Worm (Caenorhabditis elegans) whole organism, young adult: ENCODE results near the gene rpt-6.
A peak's percentile ranks its signal among the peaks of the same experiment; 100 is the strongest.

ENCODE experiments used
- B0019.2 ChIP-seq: fragments of 200-800 bp; sonication (Bioruptor generic); conservative IDR thresholded peaks from 2 replicates; pipeline ENCODE4 v1.3.6; 2022; ENCODE audit warnings: missing genetic modification reagents, missing genetic modification characterization, missing compliant biosample characterization
- B0261.1 ChIP-seq: sonication (generic microtip); optimal IDR thresholded peaks from 2 replicates; lab custom pipeline; 2016; ENCODE audit warnings: mild to moderate bottlenecking, missing genetic modification characterization, moderate library complexity, missing compliant biosample characterization
- D2030.7 ChIP-seq: fragments of 200-800 bp; sonication (Bioruptor generic); IDR thresholded peaks from 2 replicates; pipeline ENCODE4 v1.3.6; 2022; ENCODE audit warnings: missing genetic modification reagents, missing genetic modification characterization, missing compliant biosample characterization
- F10E7.11 ChIP-seq: sonication (generic microtip); optimal IDR thresholded peaks from 2 replicates; lab custom pipeline; 2017; ENCODE audit warnings: mild to moderate bottlenecking, missing genetic modification characterization, moderate library complexity, missing compliant biosample characterization
- F33H1.4 ChIP-seq: fragments of 200-800 bp; sonication (Bioruptor generic); IDR thresholded peaks from 2 replicates; pipeline ENCODE4 v1.3.6; 2022; ENCODE audit warnings: missing genetic modification reagents, missing genetic modification characterization, missing compliant biosample characterization
- F37B4.10 ChIP-seq: fragments of 200-800 bp; sonication (Bioruptor generic); IDR thresholded peaks from 2 replicates; pipeline ENCODE4 v1.3.6; 2022; ENCODE audit warnings: missing genetic modification characterization, missing compliant biosample characterization
- F49E8.2 ChIP-seq: sonication (generic microtip); optimal IDR thresholded peaks from 3 replicates; lab custom pipeline; 2017; ENCODE audit warnings: missing genetic modification characterization, mild to moderate bottlenecking, missing compliant biosample characterization, antibody characterized with exemption, moderate library complexity; ENCODE audit not compliant: insufficient read depth
- F52B5.7 ChIP-seq: sonication (generic microtip); optimal IDR thresholded peaks from 2 replicates; lab custom pipeline; 2016; ENCODE audit warnings: mild to moderate bottlenecking, missing genetic modification characterization, missing compliant biosample characterization
- T07F8.4 ChIP-seq: sonication (generic microtip); optimal IDR thresholded peaks from 2 replicates; lab custom pipeline; 2016; ENCODE audit warnings: mild to moderate bottlenecking, missing genetic modification characterization, moderate library complexity, missing compliant biosample characterization
- Y53F4B.3 ChIP-seq: fragments of 200-800 bp; sonication (Bioruptor generic); IDR thresholded peaks from 2 replicates; pipeline ENCODE4 v1.3.6; 2022; ENCODE audit warnings: missing genetic modification reagents, missing genetic modification characterization, missing compliant biosample characterization
- Y56A3A.18 ChIP-seq: fragments of 200-800 bp; sonication (Bioruptor generic); IDR thresholded peaks from 2 replicates; pipeline ENCODE4 v1.3.6; 2022; ENCODE audit warnings: missing genetic modification reagents, missing genetic modification characterization, missing compliant biosample characterization
- akir-1 ChIP-seq: fragments of 200-800 bp; sonication (Bioruptor generic); optimal IDR thresholded peaks from 2 replicates; lab custom pipeline; 2018; ENCODE audit warnings: mild to moderate bottlenecking, missing genetic modification characterization, moderate library complexity, missing compliant biosample characterization
- attf-3 ChIP-seq: fragments of 200-800 bp; sonication (Bioruptor generic); conservative IDR thresholded peaks from 2 replicates; pipeline ENCODE4 v1.3.6; 2022; ENCODE audit warnings: missing genetic modification reagents, missing genetic modification characterization, missing compliant biosample characterization
- bed-2 ChIP-seq: fragments of 200-800 bp; sonication (Bioruptor generic); IDR thresholded peaks from 2 replicates; pipeline ENCODE4 v1.3.6; 2022; ENCODE audit warnings: missing genetic modification reagents, missing genetic modification characterization, missing compliant biosample characterization
- cebp-1 ChIP-seq, 2 experiments: fragments of 200-800 bp in 1 of 2; sonication (Bioruptor generic) in 1 of 2; sonication (generic microtip) in 1 of 2; IDR thresholded peaks in 1 of 2; optimal IDR thresholded peaks in 1 of 2; 2 replicates each; pipeline versions ENCODE4 v1.3.6 to Lab custom; 2017 to 2022; ENCODE audit warnings: missing compliant biosample characterization in 2 of 2, missing genetic modification characterization in 2 of 2, mild to moderate bottlenecking in 1 of 2, missing genetic modification reagents in 1 of 2, moderate library complexity in 1 of 2
- ceh-27 ChIP-seq: fragments of 200-800 bp; sonication (Bioruptor generic); optimal IDR thresholded peaks from 2 replicates; lab custom pipeline; 2018; ENCODE audit warnings: mild to moderate bottlenecking, missing genetic modification characterization, moderate library complexity, missing compliant biosample characterization
- ceh-40 ChIP-seq: fragments of 200-800 bp; sonication (Bioruptor generic); IDR thresholded peaks from 2 replicates; pipeline ENCODE4 v1.3.6; 2022; ENCODE audit warnings: missing genetic modification characterization, missing compliant biosample characterization
- chd-7 ChIP-seq: sonication (generic microtip); optimal IDR thresholded peaks from 2 replicates; lab custom pipeline; 2016; ENCODE audit warnings: mild to moderate bottlenecking, missing genetic modification characterization, moderate library complexity, missing compliant biosample characterization
- die-1 ChIP-seq: sonication (generic microtip); optimal IDR thresholded peaks from 2 replicates; lab custom pipeline; 2016; ENCODE audit warnings: missing genotype, mild to moderate bottlenecking, missing genetic modification characterization, missing compliant biosample characterization
- egl-18 ChIP-seq: fragments of 200-800 bp; sonication (Bioruptor generic); IDR thresholded peaks from 2 replicates; pipeline ENCODE4 v1.3.6; 2022; ENCODE audit warnings: missing genetic modification reagents, missing genetic modification characterization, missing compliant biosample characterization
- ekl-4 ChIP-seq: fragments of 200-800 bp; sonication (Bioruptor generic); IDR thresholded peaks from 2 replicates; pipeline ENCODE4 v1.3.6; 2022; ENCODE audit warnings: missing genetic modification reagents, missing genetic modification characterization, missing compliant biosample characterization
- gei-17 ChIP-seq: fragments of 200-800 bp; sonication (Bioruptor generic); optimal IDR thresholded peaks from 2 replicates; lab custom pipeline; 2018; ENCODE audit warnings: mild to moderate bottlenecking, missing genetic modification characterization, missing compliant biosample characterization
- him-1 ChIP-seq: sonication (generic microtip); optimal IDR thresholded peaks from 2 replicates; lab custom pipeline; 2016; ENCODE audit warnings: missing genotype, missing genetic modification reagents, missing genetic modification characterization, missing compliant biosample characterization
- hlh-12 ChIP-seq: sonication (generic microtip); optimal IDR thresholded peaks from 2 replicates; lab custom pipeline; 2016; ENCODE audit warnings: missing genetic modification characterization, missing compliant biosample characterization
- hmg-1.2 ChIP-seq: fragments of 200-800 bp; sonication (Bioruptor generic); IDR thresholded peaks from 2 replicates; pipeline ENCODE4 v1.3.6; 2022; ENCODE audit warnings: missing genetic modification reagents, missing genetic modification characterization, missing compliant biosample characterization
- let-526 ChIP-seq: fragments of 200-800 bp; sonication (Bioruptor generic); IDR thresholded peaks from 2 replicates; pipeline ENCODE4 v1.3.6; 2022; ENCODE audit warnings: missing genetic modification reagents, missing genetic modification characterization, missing compliant biosample characterization
- let-607 ChIP-seq, 2 experiments: fragments of 200-800 bp in 1 of 2; sonication (Bioruptor generic) in 1 of 2; sonication (generic microtip) in 1 of 2; optimal IDR thresholded peaks; 2 replicates each; lab custom pipeline; 2016 to 2018; ENCODE audit warnings: mild to moderate bottlenecking in 2 of 2, missing compliant biosample characterization in 2 of 2, missing genetic modification characterization in 2 of 2, moderate library complexity in 2 of 2, missing genotype in 1 of 2
- lin-26 ChIP-seq: fragments of 200-800 bp; sonication (Bioruptor generic); IDR thresholded peaks from 2 replicates; pipeline ENCODE4 v1.3.6; 2022; ENCODE audit warnings: missing genetic modification reagents, missing genetic modification characterization, missing compliant biosample characterization
- lsl-1 ChIP-seq: fragments of 200-800 bp; sonication (Bioruptor generic); optimal IDR thresholded peaks from 2 replicates; lab custom pipeline; 2018; ENCODE audit warnings: mild to moderate bottlenecking, missing genetic modification characterization, moderate library complexity, missing compliant biosample characterization
- lsy-27 ChIP-seq: sonication (generic microtip); optimal IDR thresholded peaks from 2 replicates; lab custom pipeline; 2017; ENCODE audit warnings: missing genetic modification characterization, mild to moderate bottlenecking, missing compliant biosample characterization, antibody characterized with exemption, missing genotype, borderline replicate concordance; ENCODE audit not compliant: insufficient read depth
- madf-10 ChIP-seq: sonication (generic microtip); optimal IDR thresholded peaks from 2 replicates; lab custom pipeline; 2016; ENCODE audit warnings: mild to moderate bottlenecking, missing genetic modification characterization, missing compliant biosample characterization
- madf-6 ChIP-seq: fragments of 200-800 bp; sonication (Bioruptor generic); IDR thresholded peaks from 2 replicates; pipeline ENCODE4 v1.3.6; 2022; ENCODE audit warnings: missing genetic modification reagents, missing genetic modification characterization, missing compliant biosample characterization
- mcd-1 ChIP-seq: fragments of 200-800 bp; sonication (Bioruptor generic); IDR thresholded peaks from 2 replicates; pipeline ENCODE4 v1.3.6; 2022; ENCODE audit warnings: missing genetic modification reagents, missing genetic modification characterization, missing compliant biosample characterization
- mes-4 ChIP-seq: sonication (generic microtip); optimal IDR thresholded peaks from 2 replicates; lab custom pipeline; 2016; ENCODE audit warnings: missing genotype, missing genetic modification characterization, missing compliant biosample characterization
- nfyb-1 ChIP-seq: fragments of 200-800 bp; sonication (Bioruptor generic); IDR thresholded peaks from 2 replicates; pipeline ENCODE4 v1.3.6; 2022; ENCODE audit warnings: missing genetic modification reagents, missing genetic modification characterization, missing compliant biosample characterization
- nhr-179 ChIP-seq: sonication (generic microtip); optimal IDR thresholded peaks from 2 replicates; lab custom pipeline; 2016; ENCODE audit warnings: mild to moderate bottlenecking, missing genetic modification characterization, missing compliant biosample characterization
- nhr-80 ChIP-seq: sonication (generic microtip); optimal IDR thresholded peaks from 2 replicates; lab custom pipeline; 2016; ENCODE audit warnings: missing genetic modification characterization, missing compliant biosample characterization
- rec-8 ChIP-seq, 2 experiments: sonication (generic microtip); optimal IDR thresholded peaks; 2 replicates each; lab custom pipeline; 2016; ENCODE audit warnings: mild to moderate bottlenecking in 2 of 2, missing genetic modification characterization in 2 of 2, missing genetic modification reagents in 2 of 2, missing genotype in 2 of 2, missing biosample characterization in 1 of 2, missing compliant biosample characterization in 1 of 2, moderate library complexity in 1 of 2
- sdz-38 ChIP-seq: sonication (generic microtip); optimal IDR thresholded peaks from 2 replicates; lab custom pipeline; 2016; ENCODE audit warnings: missing genotype, missing genetic modification characterization, missing compliant biosample characterization
- sea-2 ChIP-seq: fragments of 200-800 bp; sonication (Bioruptor generic); IDR thresholded peaks from 2 replicates; pipeline ENCODE4 v1.3.6; 2022; ENCODE audit warnings: missing genetic modification characterization, missing compliant biosample characterization
- snpc-1.3 ChIP-seq: sonication (generic microtip); optimal IDR thresholded peaks from 2 replicates; lab custom pipeline; 2017; ENCODE audit warnings: missing genetic modification characterization, mild to moderate bottlenecking, missing compliant biosample characterization, antibody characterized with exemption, moderate library complexity, missing genotype, missing genetic modification reagents; ENCODE audit not compliant: insufficient read depth
- sptf-2 ChIP-seq: fragments of 200-800 bp; sonication (Bioruptor generic); optimal IDR thresholded peaks from 2 replicates; lab custom pipeline; 2018; ENCODE audit warnings: mild to moderate bottlenecking, missing genetic modification characterization, missing compliant biosample characterization
- tlf-1 ChIP-seq: fragments of 200-800 bp; sonication (Bioruptor generic); optimal IDR thresholded peaks from 2 replicates; lab custom pipeline; 2018; ENCODE audit warnings: mild to moderate bottlenecking, missing genetic modification characterization, missing compliant biosample characterization
- unc-130 ChIP-seq: sonication (generic microtip); optimal IDR thresholded peaks from 2 replicates; lab custom pipeline; 2016; ENCODE audit warnings: missing genetic modification reagents, missing genetic modification characterization, missing compliant biosample characterization
- unc-62 ChIP-seq: fragments of 150-350 bp; optimal IDR thresholded peaks from 2 replicates; lab custom pipeline; 2014; ENCODE audit warnings: missing biosample characterization, missing genetic modification reagents, missing genetic modification characterization
- ztf-18 ChIP-seq: sonication (generic microtip); optimal IDR thresholded peaks from 2 replicates; lab custom pipeline; 2016; ENCODE audit warnings: missing genotype, mild to moderate bottlenecking, missing genetic modification characterization, missing compliant biosample characterization
- ztf-22 ChIP-seq: fragments of 200-800 bp; sonication (Bioruptor generic); optimal IDR thresholded peaks from 2 replicates; lab custom pipeline; 2018; ENCODE audit warnings: mild to moderate bottlenecking, missing genetic modification characterization, moderate library complexity, missing compliant biosample characterization
- ztf-25 ChIP-seq: fragments of 200-800 bp; sonication (Bioruptor generic); IDR thresholded peaks from 2 replicates; pipeline ENCODE4 v1.3.6; 2022; ENCODE audit warnings: missing genetic modification reagents, missing genetic modification characterization, missing compliant biosample characterization

Gene rpt-6

DNA sequence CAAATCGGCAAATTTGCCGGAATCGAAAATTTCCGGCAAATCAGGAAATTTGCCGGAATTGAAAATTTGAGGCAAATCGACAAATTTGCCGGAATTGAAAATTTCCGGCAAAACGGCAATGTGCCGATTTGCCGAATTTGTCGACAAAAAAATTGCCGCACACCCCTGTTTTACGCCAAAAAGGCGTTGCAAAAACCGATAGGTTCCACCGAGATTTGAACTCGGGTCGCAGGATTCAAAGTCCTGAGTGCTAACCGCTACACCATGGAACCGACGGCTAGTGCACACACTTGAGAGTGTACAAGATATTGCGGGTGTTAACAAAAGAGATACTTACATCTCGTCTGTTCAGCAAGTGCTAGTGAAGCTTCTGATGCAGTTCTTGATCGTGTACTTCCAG is 29.5 kb downstream of the rpt-6 start (continued):
- TF ChIP-seq madf-6 (GFP tag; lab: Robert Waterston, UW) (peak; percentile 28; the same call in 1 of the 2 replicates), bed-2 (GFP tag; lab: Robert Waterston, UW) (no peak), let-607 (tag; optimal IDR thresholded peaks at IDR 0.05; lab: Kevin White, UChicago) (no peak), F33H1.4 (GFP tag; lab: Robert Waterston, UW) (no peak), mcd-1 (peak; percentile 45), madf-10 (no peak), F49E8.2 (no peak), tlf-1 (no peak), hlh-12 (tag; lab: Kevin White, UChicago) (no peak), cebp-1 (GFP tag; IDR thresholded peaks at IDR 0.05; lab: Robert Waterston, UW) (no peak), cebp-1 (tag; optimal IDR thresholded peaks at IDR 0.05; lab: Kevin White, UChicago) (peak; percentile 48), F10E7.11 (tag; lab: Kevin White, UChicago) (no peak), ztf-18 (tag; lab: Kevin White, UChicago) (peak; percentile 7), D2030.7 (no peak), let-526 (no peak), snpc-1.3 (tag; lab: Kevin White, UChicago) (no peak), ztf-22 (no peak), nhr-179 (tag; lab: Kevin White, UChicago) (no peak), ceh-40 (GFP tag; lab: Robert Waterston, UW) (no peak), Y53F4B.3 (no peak), chd-7 (tag; lab: Kevin White, UChicago) (peak; percentile 55), akir-1 (GFP tag; lab: Kevin White, UChicago) (no peak), egl-18 (GFP tag; lab: Robert Waterston, UW) (no peak), F52B5.7 (peak; percentile 1), F37B4.10 (no peak), nhr-80 (tag; lab: Kevin White, UChicago) (no peak), B0261.1 (peak; percentile 75), sea-2 (no peak), lsy-27 (tag; lab: Kevin White, UChicago) (no peak), gei-17 (no peak), ekl-4 (no peak), rec-8 (tag; optimal IDR thresholded peaks at IDR 0.05; lab: Kevin White, UChicago) (peak in 1 of 2 experiments; percentile 27), unc-130 (GFP tag; lab: Kevin White, UChicago) (no peak), T07F8.4 (tag; lab: Kevin White, UChicago) (peak; percentile 11), mes-4 (tag; lab: Kevin White, UChicago) (peak; percentile 5), ceh-27 (GFP tag; lab: Kevin White, UChicago) (no peak), lin-26 (GFP tag; lab: Robert Waterston, UW) (peak; percentile 87), unc-62 (GFP tag; lab: Kevin White, UChicago) (no peak), him-1 (tag; lab: Kevin White, UChicago) (peak; percentile 15), ztf-25 (GFP tag; lab: Robert Waterston, UW) (no peak), lsl-1 (GFP tag; lab: Kevin White, UChicago) (peak; percentile 41), B0019.2 (GFP tag; lab: Robert Waterston, UW) (no peak), Y56A3A.18 (0 out of 2 replicates have a peak, but pooled peaks have one; percentile 29), die-1 (peak; percentile 70), hmg-1.2 (peak; percentile 48), sdz-38 (tag; lab: Kevin White, UChicago) (no peak), nfyb-1 (GFP tag; lab: Robert Waterston, UW) (peak; percentile 44; the same call in 1 of the 2 replicates), sptf-2 (peak; percentile 27), attf-3 (GFP tag; lab: Robert Waterston, UW) (0 out of 2 replicates have a peak, but pooled peaks have one; percentile 9)
